Fruit fly (Drosophila melanogaster) whole organism, embryonic: ENCODE data around the gene TwdlE.

Source experiments
- CG10462 ChIP-seq: fragments of 200-800 bp; sonication (Bioruptor generic); optimal IDR thresholded peaks from 2 replicates; lab custom pipeline; 2016; ENCODE audit warnings: missing biosample characterization, missing genetic modification characterization
- CG11504 ChIP-seq: fragments of 200-800 bp; sonication (Bioruptor generic); optimal IDR thresholded peaks from 3 replicates; lab custom pipeline; 2019; ENCODE audit warnings: missing biosample characterization, mild to moderate bottlenecking, missing genetic modification characterization, moderate library complexity
- CG11696 ChIP-seq: fragments of 200-800 bp; sonication (Bioruptor generic); IDR thresholded peaks from 2 replicates; pipeline ENCODE4 v1.3.6; 2022; ENCODE audit warnings: missing biosample characterization, missing genetic modification characterization
- CG12299 ChIP-seq: fragments of 200-800 bp; sonication (Bioruptor generic); optimal IDR thresholded peaks from 2 replicates; lab custom pipeline; 2018; ENCODE audit warnings: missing biosample characterization, mild to moderate bottlenecking, missing genetic modification characterization
- CG13123 ChIP-seq: fragments of 200-800 bp; sonication (Bioruptor generic); optimal IDR thresholded peaks from 2 replicates; lab custom pipeline; 2016; ENCODE audit warnings: missing biosample characterization, missing genetic modification characterization
- CG13775 ChIP-seq: fragments of 200-800 bp; sonication (Bioruptor generic); optimal IDR thresholded peaks from 3 replicates; lab custom pipeline; 2017; ENCODE audit warnings: missing biosample characterization, mild to moderate bottlenecking, missing genetic modification characterization
- CG13894 ChIP-seq: fragments of 200-800 bp; sonication (Bioruptor generic); optimal IDR thresholded peaks from 3 replicates; lab custom pipeline; 2018; ENCODE audit warnings: missing biosample characterization, mild to moderate bottlenecking, missing genetic modification characterization, moderate library complexity
- CG14667 ChIP-seq: fragments of 200-800 bp; sonication (Bioruptor generic); IDR thresholded peaks from 2 replicates; pipeline ENCODE4 v1.3.6; 2022; ENCODE audit warnings: missing biosample characterization, missing genetic modification characterization
- CG15696 ChIP-seq: fragments of 200-800 bp; sonication (Bioruptor generic); optimal IDR thresholded peaks from 2 replicates; lab custom pipeline; 2019; ENCODE audit warnings: missing biosample characterization, mild to moderate bottlenecking, missing genetic modification characterization, moderate library complexity
- CG17802 ChIP-seq: fragments of 200-800 bp; sonication (Bioruptor generic); optimal IDR thresholded peaks from 2 replicates; lab custom pipeline; 2018; ENCODE audit warnings: missing biosample characterization, mild to moderate bottlenecking, missing genetic modification characterization, moderate library complexity
- CG1832 ChIP-seq: fragments of 200-800 bp; sonication (Bioruptor generic); optimal IDR thresholded peaks from 2 replicates; lab custom pipeline; 2017; ENCODE audit warnings: missing biosample characterization, mild to moderate bottlenecking, missing genetic modification characterization, inconsistent platforms
- CG31388 ChIP-seq: fragments of 200-800 bp; sonication (Bioruptor generic); optimal IDR thresholded peaks from 2 replicates; lab custom pipeline; 2016; ENCODE audit warnings: missing biosample characterization, missing genetic modification characterization
- CG33213 ChIP-seq: fragments of 200-800 bp; sonication (Bioruptor generic); optimal IDR thresholded peaks from 3 replicates; lab custom pipeline; 2016; ENCODE audit warnings: missing biosample characterization, missing genetic modification characterization
- CG33557 ChIP-seq: fragments of 200-800 bp; sonication (Bioruptor generic); optimal IDR thresholded peaks from 2 replicates; lab custom pipeline; 2019; ENCODE audit warnings: missing biosample characterization, mild to moderate bottlenecking, missing genetic modification characterization, moderate library complexity
- CG4617 ChIP-seq: fragments of 200-800 bp; sonication (Bioruptor generic); optimal IDR thresholded peaks from 3 replicates; lab custom pipeline; 2016; ENCODE audit warnings: missing biosample characterization, missing genetic modification characterization, borderline replicate concordance
- CG4730 ChIP-seq: fragments of 200-800 bp; sonication (Bioruptor generic); IDR thresholded peaks from 2 replicates; pipeline ENCODE4 v1.3.6; 2022; ENCODE audit warnings: missing biosample characterization, missing genetic modification characterization
- CG5953 ChIP-seq: fragments of 200-800 bp; sonication (Bioruptor generic); IDR thresholded peaks from 2 replicates; pipeline ENCODE4 v1.3.6; 2022; ENCODE audit warnings: missing biosample characterization, missing genetic modification characterization
- CG6254 ChIP-seq: fragments of 200-800 bp; sonication (Bioruptor generic); optimal IDR thresholded peaks from 3 replicates; lab custom pipeline; 2017; ENCODE audit warnings: mild to moderate bottlenecking, missing biosample characterization, missing genetic modification reagents, missing genetic modification characterization
- CG6272 ChIP-seq: fragments of 200-800 bp; sonication (Bioruptor generic); IDR thresholded peaks from 2 replicates; pipeline ENCODE4 v1.3.6; 2022; ENCODE audit warnings: missing biosample characterization, missing genetic modification characterization
- CG7271 ChIP-seq: fragments of 200-800 bp; sonication (Bioruptor generic); optimal IDR thresholded peaks from 2 replicates; lab custom pipeline; 2018; ENCODE audit warnings: missing biosample characterization, mild to moderate bottlenecking, missing genetic modification characterization, moderate library complexity
- CG7839 ChIP-seq: fragments of 200-800 bp; sonication (Bioruptor generic); optimal IDR thresholded peaks from 3 replicates; lab custom pipeline; 2018; ENCODE audit warnings: missing biosample characterization, mild to moderate bottlenecking, missing genetic modification characterization, moderate library complexity
- CG7963 ChIP-seq: fragments of 200-800 bp; sonication (Bioruptor generic); IDR thresholded peaks from 3 replicates; pipeline ENCODE4 v1.3.6; 2022; ENCODE audit warnings: missing biosample characterization, missing genetic modification characterization; ENCODE audit not compliant: partially characterized antibody
- CG8478 ChIP-seq: fragments of >200 bp; optimal IDR thresholded peaks from 2 replicates; lab custom pipeline; 2018
- CG9727 ChIP-seq: fragments of 200-800 bp; sonication (Bioruptor generic); optimal IDR thresholded peaks from 3 replicates; lab custom pipeline; 2017; ENCODE audit warnings: missing biosample characterization, mild to moderate bottlenecking, missing genetic modification characterization
- CkIIα-i1 ChIP-seq: fragments of 200-800 bp; sonication (Bioruptor generic); IDR thresholded peaks from 2 replicates; pipeline ENCODE4 v1.3.6; 2022; ENCODE audit warnings: missing biosample characterization, missing genetic modification characterization
- D19A ChIP-seq: fragments of 200-800 bp; optimal IDR thresholded peaks from 3 replicates; lab custom pipeline; 2019; ENCODE audit warnings: missing biosample characterization, mild to moderate bottlenecking, missing genetic modification characterization, moderate library complexity
- Dfd ChIP-seq, 2 experiments: fragments of >200 bp; optimal IDR thresholded peaks; 2 replicates each; lab custom pipeline; 2017; ENCODE audit warnings: missing biosample characterization in 2 of 2, missing genetic modification characterization in 2 of 2
- Hey ChIP-seq: fragments of 200-800 bp; sonication (Bioruptor generic); optimal IDR thresholded peaks from 3 replicates; lab custom pipeline; 2018; ENCODE audit warnings: missing biosample characterization, mild to moderate bottlenecking, missing genetic modification characterization
- HmgZ ChIP-seq: fragments of 200-800 bp; sonication (Bioruptor generic); optimal IDR thresholded peaks from 2 replicates; lab custom pipeline; 2018; ENCODE audit warnings: missing biosample characterization, mild to moderate bottlenecking, missing genetic modification characterization
- Hmr ChIP-seq: fragments of 200-800 bp; sonication (Bioruptor generic); optimal IDR thresholded peaks from 3 replicates; lab custom pipeline; 2017; ENCODE audit warnings: mild to moderate bottlenecking, missing biosample characterization, missing genetic modification reagents, missing genetic modification characterization
- Hr39 ChIP-seq: fragments of >200 bp; optimal IDR thresholded peaks from 2 replicates; lab custom pipeline; 2017
- MTF-1 ChIP-seq: fragments of 200-800 bp; sonication (Bioruptor generic); optimal IDR thresholded peaks from 2 replicates; lab custom pipeline; 2018; ENCODE audit warnings: missing biosample characterization, mild to moderate bottlenecking, missing genetic modification characterization, borderline replicate concordance
- Nf-YB ChIP-seq: fragments of 200-800 bp; sonication (Bioruptor generic); optimal IDR thresholded peaks from 3 replicates; lab custom pipeline; 2019; ENCODE audit warnings: missing biosample characterization, mild to moderate bottlenecking, missing genetic modification characterization, moderate library complexity
- NfI ChIP-seq: fragments of 200-800 bp; sonication (Bioruptor generic); optimal IDR thresholded peaks from 3 replicates; lab custom pipeline; 2018; ENCODE audit warnings: missing biosample characterization, mild to moderate bottlenecking, missing genetic modification characterization, moderate library complexity
- Optix ChIP-seq: fragments of 200-800 bp; sonication (Bioruptor generic); IDR thresholded peaks from 3 replicates; pipeline ENCODE4 v1.3.6; 2022; ENCODE audit warnings: missing biosample characterization, missing genetic modification characterization
- Rx ChIP-seq: fragments of 200-800 bp; sonication (Bioruptor generic); IDR thresholded peaks from 2 replicates; pipeline ENCODE4 v1.3.6; 2022; ENCODE audit warnings: missing biosample characterization, missing genetic modification characterization
- Spps ChIP-seq: fragments of 200-800 bp; sonication (Bioruptor generic); optimal IDR thresholded peaks from 2 replicates; lab custom pipeline; 2018; ENCODE audit warnings: missing biosample characterization, mild to moderate bottlenecking, missing genetic modification characterization
- ab ChIP-seq: fragments of 200-800 bp; sonication (Bioruptor generic); optimal IDR thresholded peaks from 2 replicates; lab custom pipeline; 2016; ENCODE audit warnings: missing biosample characterization, missing genetic modification characterization
- ac ChIP-seq: fragments of 200-800 bp; sonication (Bioruptor generic); optimal IDR thresholded peaks from 3 replicates; lab custom pipeline; 2017; ENCODE audit warnings: missing biosample characterization, mild to moderate bottlenecking, missing genetic modification characterization
- cato ChIP-seq: fragments of 200-800 bp; sonication (Bioruptor generic); optimal IDR thresholded peaks from 2 replicates; lab custom pipeline; 2016; ENCODE audit warnings: missing biosample characterization, missing genetic modification characterization, borderline replicate concordance
- chif ChIP-seq, 2 experiments: fragments of 200-800 bp; sonication (Bioruptor generic); optimal IDR thresholded peaks; 3 replicates each; lab custom pipeline; 2016; ENCODE audit warnings: missing biosample characterization in 2 of 2, missing genetic modification characterization in 2 of 2
- ci ChIP-seq: fragments of 200-800 bp; sonication (Bioruptor generic); IDR thresholded peaks from 3 replicates; pipeline ENCODE4 v1.3.6; 2022; ENCODE audit warnings: missing biosample characterization, missing genetic modification characterization
- danr ChIP-seq: fragments of 200-800 bp; sonication (Bioruptor generic); IDR thresholded peaks from 2 replicates; pipeline ENCODE4 v1.3.6; 2022; ENCODE audit warnings: missing biosample characterization, missing genetic modification characterization
- dm ChIP-seq: fragments of 200-800 bp; sonication (Bioruptor generic); optimal IDR thresholded peaks from 3 replicates; lab custom pipeline; 2016; ENCODE audit warnings: missing biosample characterization, missing genetic modification characterization
- dpn ChIP-seq, 2 experiments: fragments of 200-800 bp; sonication (Bioruptor generic); optimal IDR thresholded peaks; 3 replicates each; lab custom pipeline; 2016; ENCODE audit warnings: missing biosample characterization in 2 of 2, missing genetic modification characterization in 2 of 2
- fru ChIP-seq: fragments of >200 bp; optimal IDR thresholded peaks from 2 replicates; lab custom pipeline; 2017
- jigr1 ChIP-seq: fragments of 200-800 bp; sonication (Bioruptor generic); IDR thresholded peaks from 3 replicates; pipeline ENCODE4 v1.3.6; 2022; ENCODE audit warnings: missing biosample characterization, missing genetic modification characterization
- lab ChIP-seq: fragments of 200-800 bp; sonication (Bioruptor generic); optimal IDR thresholded peaks from 3 replicates; lab custom pipeline; 2017; ENCODE audit warnings: missing biosample characterization, missing genetic modification characterization, mild to moderate bottlenecking, moderate library complexity, missing genetic modification reagents
- peb ChIP-seq: fragments of 200-800 bp; sonication (Bioruptor generic); IDR thresholded peaks from 2 replicates; pipeline ENCODE4 v1.3.6; 2022; ENCODE audit warnings: missing biosample characterization, missing genetic modification characterization
- stwl ChIP-seq: fragments of 200-800 bp; sonication (Bioruptor generic); optimal IDR thresholded peaks from 3 replicates; lab custom pipeline; 2018; ENCODE audit warnings: missing biosample characterization, mild to moderate bottlenecking, missing genetic modification characterization, moderate library complexity
- trem ChIP-seq: fragments of 200-800 bp; optimal IDR thresholded peaks from 3 replicates; lab custom pipeline; 2019; ENCODE audit warnings: missing biosample characterization, mild to moderate bottlenecking, missing genetic modification characterization, moderate library complexity
- tx ChIP-seq: fragments of 200-800 bp; sonication (Bioruptor generic); optimal IDR thresholded peaks from 2 replicates; lab custom pipeline; 2016; ENCODE audit warnings: missing biosample characterization, missing genetic modification characterization

Gene TwdlE

dm6 chr2L:7809699-7810088, 50.9 kb downstream of the TwdlE start (continued):
- TF ChIP-seq Rx (GFP tag; lab: Robert Waterston, UW) (no peak), MTF-1 (GFP tag; lab: Kevin White, UChicago) (no peak), fru (no peak), trem (tag; lab: Kevin White, UChicago) (no peak), CG12299 (tag; lab: Kevin White, UChicago) (no peak), CG7963 (GFP tag; lab: Robert Waterston, UW) (no peak), Dfd (GFP tag; optimal IDR thresholded peaks at IDR 0.05; lab: Kevin White, UChicago) (no peak), dm (GFP tag; lab: Kevin White, UChicago) (no peak), CG8478 (lab: Kevin White, UChicago) (no peak), CG13775 (GFP tag; lab: Kevin White, UChicago) (no peak), lab (GFP tag; lab: Kevin White, UChicago) (peak; percentile 46), CG4617 (no peak), Nf-YB (GFP tag; lab: Kevin White, UChicago) (no peak), Hmr (peak; percentile 57), cato (GFP tag; lab: Kevin White, UChicago) (no peak), CG17802 (tag; lab: Kevin White, UChicago) (no peak), Hr39 (lab: Kevin White, UChicago) (no peak), CG13894 (tag; lab: Kevin White, UChicago) (peak; percentile 61), ci (GFP tag; lab: Robert Waterston, UW) (peak; percentile 60; the same call in 1 of the 3 replicates), CG11696 (GFP tag; lab: Robert Waterston, UW) (no peak), ab (GFP tag; lab: Kevin White, UChicago) (no peak), chif (GFP tag; optimal IDR thresholded peaks at IDR 0.05; lab: Kevin White, UChicago) (no peak), CG15696 (no peak), Optix (GFP tag; lab: Robert Waterston, UW) (no peak), HmgZ (peak; percentile 69), D19A (no peak), CG7839 (tag; lab: Kevin White, UChicago) (no peak), CG9727 (no peak), CG5953 (GFP tag; lab: Robert Waterston, UW) (no peak), NfI (GFP tag; lab: Kevin White, UChicago) (no peak), danr (GFP tag; lab: Robert Waterston, UW) (no peak), Spps (tag; lab: Kevin White, UChicago) (no peak), CG7271 (no peak), peb (GFP tag; lab: Robert Waterston, UW) (no peak), CG1832 (GFP tag; lab: Kevin White, UChicago) (peak; percentile 74), stwl (no peak), CG14667 (no peak), CG33557 (GFP tag; lab: Kevin White, UChicago) (no peak), CG13123 (GFP tag; lab: Kevin White, UChicago) (no peak), CG31388 (no peak), Hey (tag; lab: Kevin White, UChicago) (no peak), CkIIα-i1 (GFP tag; lab: Robert Waterston, UW) (no peak), tx (GFP tag; lab: Kevin White, UChicago) (no peak), CG6254 (GFP tag; lab: Kevin White, UChicago) (no peak), ac (GFP tag; lab: Kevin White, UChicago) (no peak), jigr1 (no peak), CG11504 (tag; lab: Kevin White, UChicago) (no peak), CG6272 (no peak), dpn (GFP tag; optimal IDR thresholded peaks at IDR 0.05; lab: Kevin White, UChicago) (no peak), CG4730 (GFP tag; lab: Robert Waterston, UW) (no peak), CG10462 (GFP tag; lab: Kevin White, UChicago) (no peak), CG33213 (GFP tag; lab: Kevin White, UChicago) (no peak)
